Worm (Caenorhabditis elegans): ENCODE measurements around the gene C06G4.4.
"Not testable (repeated sequence)": the region's sequence is repeated elsewhere in the genome, so short reads cannot be mapped to it uniquely, and the experiment has no call there.

DNA sequence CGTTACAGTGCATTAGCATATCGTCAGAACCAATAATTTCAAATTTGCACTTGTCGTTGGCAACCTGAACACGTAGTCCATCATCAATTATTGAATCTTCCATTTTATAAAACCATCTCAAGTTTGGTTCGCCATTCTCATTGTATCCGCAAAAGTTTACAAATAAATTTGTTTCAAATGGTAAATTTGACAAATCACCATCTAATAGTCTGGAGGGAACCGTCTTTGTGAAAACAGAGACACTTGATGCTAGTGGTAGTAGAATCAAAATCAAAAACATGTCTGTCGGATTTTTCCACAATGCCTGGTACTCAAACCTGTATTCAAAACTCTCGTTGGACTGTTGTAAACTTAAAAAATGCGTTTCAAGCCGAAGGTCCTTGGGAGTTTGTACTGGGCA lies 13.3 kb downstream of the C06G4.4 start, which contains the start of gene F54H12.2:
- TF ChIP-seq him-1, W03F9.2, dao-5 (tag; optimal IDR thresholded peaks at IDR 0.05): not testable (repeated sequence)

Measured in whole organism, L4/young adult.